Worm (Caenorhabditis elegans) whole organism, L1 larva: ENCODE measurements around the gene fbxa-39.

ENCODE experiments used
- dpl-1 ChIP-seq, 3 experiments: fragments of 150-350 bp in 2 of 3; sonication (generic microtip) in 1 of 3; optimal IDR thresholded peaks; 2 replicates each; lab custom pipeline; 2014 to 2017; ENCODE audit warnings: missing biosample characterization in 3 of 3, missing genetic modification characterization in 3 of 3, missing genetic modification reagents in 3 of 3
- efl-1 ChIP-seq, 4 experiments: fragments of 150-350 bp; optimal IDR thresholded peaks in 3 of 4; peaks in 1 of 4; 1 replicate in 1 of 4; 2 replicates in 3 of 4; lab custom pipeline; 2014; ENCODE audit warnings: missing biosample characterization in 2 of 4, missing genetic modification characterization in 2 of 4, missing genetic modification reagents in 2 of 4
- egl-27 ChIP-seq, 2 experiments: fragments of 150-350 bp in 1 of 2; sonication (generic microtip); optimal IDR thresholded peaks; 3 replicates each; lab custom pipeline; 2017 to 2018; ENCODE audit warnings: missing biosample characterization in 2 of 2, missing genetic modification characterization in 2 of 2, missing genetic modification reagents in 2 of 2
- lin-13 ChIP-seq: fragments of 150-350 bp; optimal IDR thresholded peaks from 2 replicates; lab custom pipeline; 2014; ENCODE audit warnings: missing biosample characterization, missing genetic modification reagents, missing genetic modification characterization
- mdl-1 ChIP-seq, 2 experiments: fragments of 150-350 bp; optimal IDR thresholded peaks; 2 replicates each; lab custom pipeline; 2014 to 2017; ENCODE audit warnings: missing biosample characterization in 2 of 2, missing genetic modification characterization in 2 of 2, inconsistent platforms in 1 of 2
- nhr-77 ChIP-seq: fragments of 150-350 bp; optimal IDR thresholded peaks from 2 replicates; lab custom pipeline; 2014; ENCODE audit warnings: missing biosample characterization, missing genetic modification characterization
- pax-3 ChIP-seq: fragments of 200-800 bp; sonication (Bioruptor generic); optimal IDR thresholded peaks from 2 replicates; lab custom pipeline; 2018; ENCODE audit warnings: mild to moderate bottlenecking, missing genetic modification characterization, moderate library complexity, missing compliant biosample characterization
- snpc-4 ChIP-seq: fragments of 150-350 bp; optimal IDR thresholded peaks from 2 replicates; lab custom pipeline; 2014; ENCODE audit warnings: missing biosample characterization, missing genetic modification characterization
- zag-1 ChIP-seq: fragments of 150-350 bp; optimal IDR thresholded peaks from 2 replicates; lab custom pipeline; 2014; ENCODE audit warnings: missing biosample characterization, missing genetic modification characterization

ce11 chrIII:2291139-2291538, 18.3 kb downstream of the fbxa-39 start, which contains the start of gene fbxa-219:
- TF ChIP-seq egl-27 (tag; optimal IDR thresholded peaks at IDR 0.05; lab: Kevin White, UChicago) (no peak), lin-13 (GFP tag; lab: Kevin White, UChicago) (no peak), efl-1 (optimal IDR thresholded peaks at IDR 0.05; lab: Kevin White, UChicago) (no peak), efl-1 (GFP tag; optimal IDR thresholded peaks at IDR 0.05 in 1 of 2; lab: Kevin White, UChicago) (no peak), snpc-4 (tag; lab: Kevin White, UChicago) (no peak), dpl-1 (GFP tag; optimal IDR thresholded peaks at IDR 0.05; lab: Kevin White, UChicago) (no peak), nhr-77 (no peak), mdl-1 (tag; optimal IDR thresholded peaks at IDR 0.05; lab: Kevin White, UChicago) (no peak), zag-1 (tag; lab: Kevin White, UChicago) (no peak), pax-3 (no peak)
